Fruit fly (Drosophila melanogaster) whole organism, embryonic: ENCODE measurements around the gene CG2841.

Source experiments
- ATbp ChIP-seq: fragments of 200-800 bp; sonication (Bioruptor generic); optimal IDR thresholded peaks from 2 replicates; lab custom pipeline; 2017; ENCODE audit warnings: missing biosample characterization, mild to moderate bottlenecking, missing genetic modification characterization, missing genetic modification reagents
- Asciz ChIP-seq: fragments of 200-800 bp; sonication (Bioruptor generic); optimal IDR thresholded peaks from 2 replicates; lab custom pipeline; 2017; ENCODE audit warnings: missing biosample characterization, mild to moderate bottlenecking, missing genetic modification characterization, missing genetic modification reagents
- CG10147 ChIP-seq: fragments of 200-800 bp; sonication (Bioruptor generic); optimal IDR thresholded peaks from 2 replicates; lab custom pipeline; 2019; ENCODE audit warnings: missing biosample characterization, mild to moderate bottlenecking, missing genetic modification characterization, moderate library complexity
- CG10462 ChIP-seq: fragments of 200-800 bp; sonication (Bioruptor generic); optimal IDR thresholded peaks from 2 replicates; lab custom pipeline; 2016; ENCODE audit warnings: missing biosample characterization, missing genetic modification characterization
- CG11695 ChIP-seq: fragments of 200-800 bp; sonication (Bioruptor generic); IDR thresholded peaks from 3 replicates; pipeline ENCODE4 v1.3.6; 2022; ENCODE audit warnings: missing biosample characterization, missing genetic modification characterization
- CG12236 ChIP-seq: fragments of 200-800 bp; sonication (Bioruptor generic); optimal IDR thresholded peaks from 2 replicates; lab custom pipeline; 2016; ENCODE audit warnings: missing biosample characterization, missing genetic modification characterization
- CG12744 ChIP-seq: fragments of 200-800 bp; sonication (Bioruptor generic); optimal IDR thresholded peaks from 2 replicates; lab custom pipeline; 2016; ENCODE audit warnings: missing biosample characterization, missing genetic modification characterization
- CG13287 ChIP-seq: fragments of 200-800 bp; sonication (Bioruptor generic); IDR thresholded peaks from 2 replicates; pipeline ENCODE4 v1.3.6; 2022; ENCODE audit warnings: missing biosample characterization, missing genetic modification characterization; ENCODE audit not compliant: partially characterized antibody
- CG14050 ChIP-seq: fragments of 200-800 bp; sonication (Bioruptor generic); IDR thresholded peaks from 3 replicates; pipeline ENCODE4 v1.3.6; 2022; ENCODE audit warnings: missing biosample characterization, missing genetic modification characterization
- CG31441 ChIP-seq: fragments of 200-800 bp; sonication (Bioruptor generic); IDR thresholded peaks from 2 replicates; pipeline ENCODE4 v1.3.6; 2022; ENCODE audit warnings: missing biosample characterization, missing genetic modification characterization
- CG3163 ChIP-seq: fragments of 200-800 bp; sonication (Bioruptor generic); optimal IDR thresholded peaks from 3 replicates; lab custom pipeline; 2016; ENCODE audit warnings: missing biosample characterization, missing genetic modification characterization
- CG4404 ChIP-seq: fragments of 200-800 bp; sonication (Bioruptor generic); IDR thresholded peaks from 2 replicates; pipeline ENCODE4 v1.3.6; 2022; ENCODE audit warnings: missing biosample characterization, missing genetic modification characterization
- CG4617 ChIP-seq: fragments of 200-800 bp; sonication (Bioruptor generic); optimal IDR thresholded peaks from 3 replicates; lab custom pipeline; 2016; ENCODE audit warnings: missing biosample characterization, missing genetic modification characterization, borderline replicate concordance
- CG6765 ChIP-seq: fragments of 200-800 bp; sonication (Bioruptor generic); optimal IDR thresholded peaks from 3 replicates; lab custom pipeline; 2017; ENCODE audit warnings: missing biosample characterization, mild to moderate bottlenecking, missing genetic modification characterization
- CG6791 ChIP-seq: fragments of 200-800 bp; sonication (Bioruptor generic); IDR thresholded peaks from 3 replicates; pipeline ENCODE4 v1.3.6; 2022; ENCODE audit warnings: missing biosample characterization, missing genetic modification characterization; ENCODE audit not compliant: partially characterized antibody
- CG7271 ChIP-seq: fragments of 200-800 bp; sonication (Bioruptor generic); optimal IDR thresholded peaks from 2 replicates; lab custom pipeline; 2018; ENCODE audit warnings: missing biosample characterization, mild to moderate bottlenecking, missing genetic modification characterization, moderate library complexity
- CG7372 ChIP-seq: fragments of 200-800 bp; sonication (Bioruptor generic); IDR thresholded peaks from 2 replicates; pipeline ENCODE4 v1.3.6; 2022; ENCODE audit warnings: missing biosample characterization, missing genetic modification characterization
- CG7987 ChIP-seq: fragments of 200-800 bp; sonication (Bioruptor generic); optimal IDR thresholded peaks from 2 replicates; lab custom pipeline; 2018; ENCODE audit warnings: missing biosample characterization, mild to moderate bottlenecking, missing genetic modification characterization, moderate library complexity
- CHES-1-like ChIP-seq: fragments of 200-800 bp; sonication (Bioruptor generic); optimal IDR thresholded peaks from 2 replicates; lab custom pipeline; 2016; ENCODE audit warnings: missing biosample characterization, missing genetic modification characterization
- CrebB ChIP-seq: fragments of 200-800 bp; sonication (Bioruptor generic); optimal IDR thresholded peaks from 3 replicates; lab custom pipeline; 2018; ENCODE audit warnings: missing biosample characterization, mild to moderate bottlenecking, missing genetic modification characterization
- D19A ChIP-seq: fragments of 200-800 bp; optimal IDR thresholded peaks from 3 replicates; lab custom pipeline; 2019; ENCODE audit warnings: missing biosample characterization, mild to moderate bottlenecking, missing genetic modification characterization, moderate library complexity
- Dref ChIP-seq: fragments of 200-800 bp; sonication (Bioruptor generic); IDR thresholded peaks from 2 replicates; pipeline ENCODE4 v1.3.6; 2022; ENCODE audit warnings: missing biosample characterization, missing genetic modification characterization
- Drgx ChIP-seq: fragments of 200-800 bp; sonication (Bioruptor generic); IDR thresholded peaks from 2 replicates; pipeline ENCODE4 v1.3.6; 2022; ENCODE audit warnings: missing biosample characterization, missing genetic modification characterization
- Hey ChIP-seq: fragments of 200-800 bp; sonication (Bioruptor generic); optimal IDR thresholded peaks from 3 replicates; lab custom pipeline; 2018; ENCODE audit warnings: missing biosample characterization, mild to moderate bottlenecking, missing genetic modification characterization
- HmgZ ChIP-seq: fragments of 200-800 bp; sonication (Bioruptor generic); optimal IDR thresholded peaks from 2 replicates; lab custom pipeline; 2018; ENCODE audit warnings: missing biosample characterization, mild to moderate bottlenecking, missing genetic modification characterization
- Hmr ChIP-seq: fragments of 200-800 bp; sonication (Bioruptor generic); optimal IDR thresholded peaks from 3 replicates; lab custom pipeline; 2017; ENCODE audit warnings: mild to moderate bottlenecking, missing biosample characterization, missing genetic modification reagents, missing genetic modification characterization
- Lim3 ChIP-seq: fragments of 200-800 bp; sonication (Bioruptor generic); IDR thresholded peaks from 2 replicates; pipeline ENCODE4 v1.3.6; 2022; ENCODE audit warnings: missing biosample characterization, missing genetic modification characterization
- Max ChIP-seq: fragments of 200-800 bp; sonication (Bioruptor generic); optimal IDR thresholded peaks from 2 replicates; lab custom pipeline; 2016; ENCODE audit warnings: missing biosample characterization, mild to moderate bottlenecking, missing genetic modification characterization
- NFAT ChIP-seq: fragments of 200-800 bp; sonication (Bioruptor generic); IDR thresholded peaks from 2 replicates; pipeline ENCODE4 v1.3.6; 2022; ENCODE audit warnings: missing biosample characterization, missing genetic modification characterization
- NfI ChIP-seq: fragments of 200-800 bp; sonication (Bioruptor generic); optimal IDR thresholded peaks from 3 replicates; lab custom pipeline; 2018; ENCODE audit warnings: missing biosample characterization, mild to moderate bottlenecking, missing genetic modification characterization, moderate library complexity
- Oaz ChIP-seq: fragments of 200-800 bp; sonication (Bioruptor generic); IDR thresholded peaks from 2 replicates; pipeline ENCODE4 v1.3.6; 2022; ENCODE audit warnings: missing biosample characterization, missing genetic modification characterization
- Rfx ChIP-seq: fragments of 200-800 bp; sonication (Bioruptor generic); IDR thresholded peaks from 2 replicates; pipeline ENCODE4 v1.3.6; 2022; ENCODE audit warnings: missing biosample characterization, missing genetic modification characterization
- Scr ChIP-seq: fragments of 200-800 bp; sonication (Bioruptor generic); IDR thresholded peaks from 2 replicates; pipeline ENCODE4 v1.3.6; 2022; ENCODE audit warnings: missing biosample characterization, missing genetic modification characterization; ENCODE audit not compliant: partially characterized antibody
- Xbp1 ChIP-seq: fragments of 200-800 bp; sonication (Bioruptor generic); optimal IDR thresholded peaks from 3 replicates; lab custom pipeline; 2016; ENCODE audit warnings: missing biosample characterization, mild to moderate bottlenecking, missing genetic modification characterization
- al ChIP-seq: fragments of 200-800 bp; sonication (Bioruptor generic); IDR thresholded peaks from 2 replicates; pipeline ENCODE4 v1.3.6; 2022; ENCODE audit warnings: missing biosample characterization, missing genetic modification characterization
- btn ChIP-seq: fragments of 200-800 bp; sonication (Bioruptor generic); optimal IDR thresholded peaks from 2 replicates; lab custom pipeline; 2016; ENCODE audit warnings: missing biosample characterization, missing genetic modification characterization
- da ChIP-seq: fragments of 200-800 bp; sonication (Bioruptor generic); optimal IDR thresholded peaks from 2 replicates; lab custom pipeline; 2016; ENCODE audit warnings: missing biosample characterization, missing genetic modification characterization
- ewg ChIP-seq: fragments of 200-800 bp; sonication (Bioruptor generic); optimal IDR thresholded peaks from 3 replicates; lab custom pipeline; 2017; ENCODE audit warnings: mild to moderate bottlenecking, missing biosample characterization, missing genetic modification reagents, missing genetic modification characterization
- exex ChIP-seq: fragments of 200-800 bp; sonication (Bioruptor generic); optimal IDR thresholded peaks from 4 replicates; lab custom pipeline; 2018; ENCODE audit warnings: missing biosample characterization, mild to moderate bottlenecking, missing genetic modification characterization, moderate library complexity
- fd3F ChIP-seq: fragments of 200-800 bp; sonication (Bioruptor generic); optimal IDR thresholded peaks from 2 replicates; lab custom pipeline; 2018; ENCODE audit warnings: missing biosample characterization, mild to moderate bottlenecking, missing genetic modification characterization, moderate library complexity
- hbn ChIP-seq: fragments of 200-800 bp; sonication (Bioruptor generic); IDR thresholded peaks from 2 replicates; pipeline ENCODE4 v1.3.6; 2022; ENCODE audit warnings: missing biosample characterization, missing genetic modification characterization; ENCODE audit not compliant: partially characterized antibody
- hth ChIP-seq: fragments of >200 bp; optimal IDR thresholded peaks from 2 replicates; lab custom pipeline; 2017; ENCODE audit warnings: inconsistent platforms
- mirr ChIP-seq: fragments of 200-800 bp; sonication (Bioruptor generic); optimal IDR thresholded peaks from 3 replicates; lab custom pipeline; 2018; ENCODE audit warnings: missing biosample characterization, mild to moderate bottlenecking, missing genetic modification characterization
- pnt ChIP-seq: fragments of 200-800 bp; sonication (Bioruptor generic); optimal IDR thresholded peaks from 3 replicates; lab custom pipeline; 2016; ENCODE audit warnings: missing biosample characterization, missing genetic modification characterization
- ranshi ChIP-seq: fragments of 200-800 bp; sonication (Bioruptor generic); IDR thresholded peaks from 2 replicates; pipeline ENCODE4 v1.3.6; 2022; ENCODE audit warnings: missing biosample characterization, missing genetic modification characterization
- shn ChIP-seq: fragments of 200-800 bp; sonication (Bioruptor generic); optimal IDR thresholded peaks from 3 replicates; lab custom pipeline; 2016; ENCODE audit warnings: missing biosample characterization, missing genetic modification characterization
- sima ChIP-seq: fragments of 200-800 bp; sonication (Bioruptor generic); optimal IDR thresholded peaks from 2 replicates; lab custom pipeline; 2016; ENCODE audit warnings: missing biosample characterization, missing genetic modification characterization
- tin ChIP-seq: fragments of 200-800 bp; sonication (Bioruptor generic); optimal IDR thresholded peaks from 3 replicates; lab custom pipeline; 2016; ENCODE audit warnings: missing biosample characterization, missing genetic modification characterization
- tio ChIP-seq: fragments of 200-800 bp; sonication (Bioruptor generic); optimal IDR thresholded peaks from 2 replicates; lab custom pipeline; 2017; ENCODE audit warnings: missing biosample characterization, missing genetic modification characterization, inconsistent platforms

The CG2841 gene

DNA sequence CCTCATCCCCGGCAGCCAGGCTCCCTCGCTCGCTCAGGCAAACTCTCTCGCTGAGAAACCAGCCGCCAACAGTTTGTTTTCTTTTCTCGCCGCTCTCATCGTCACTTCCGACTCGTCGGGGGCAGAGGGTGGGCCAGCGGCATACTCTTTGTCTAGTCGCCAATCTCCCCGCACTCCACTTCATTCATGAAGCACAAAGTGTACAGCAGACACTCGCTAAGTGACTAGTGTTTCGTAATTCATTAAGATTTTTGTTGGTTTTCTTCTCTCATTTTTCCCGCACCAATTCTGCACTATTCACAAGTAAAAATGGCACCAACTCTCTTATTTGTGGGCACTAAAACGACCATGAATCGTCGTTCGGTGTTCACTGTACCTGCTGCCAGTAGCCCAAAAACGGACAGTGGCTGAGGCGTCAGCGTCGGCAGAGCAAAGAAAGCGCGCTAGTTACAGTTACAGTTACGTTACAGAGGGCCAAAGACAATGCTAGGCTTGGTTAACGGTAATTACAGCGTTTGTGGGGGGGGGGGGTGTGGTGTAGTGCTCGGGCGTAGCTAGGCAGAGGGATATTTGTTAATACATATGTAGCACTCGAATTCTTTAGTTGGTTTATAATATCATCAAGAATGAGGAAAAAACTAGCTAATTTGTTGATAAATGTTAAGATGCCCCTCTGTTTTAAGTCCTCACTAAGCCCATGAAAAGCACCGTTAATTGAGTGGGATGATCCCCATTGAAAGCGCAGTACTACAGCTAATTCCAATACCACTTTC lies 68.5 kb downstream of the CG2841 start (continued):
- TF ChIP-seq CG4617 (GFP tag; lab: Kevin White, UChicago), result peak; percentile 99
- TF ChIP-seq Rfx (GFP tag; lab: Robert Waterston, UW), result peak; percentile 99
- peak; percentile 99 for TF ChIP-seq Asciz (GFP tag; lab: Kevin White, UChicago)
- peak; percentile 95 for TF ChIP-seq Oaz (GFP tag; lab: Robert Waterston, UW)
- TF ChIP-seq CG6791 (GFP tag; lab: Robert Waterston, UW), result no peak
- TF ChIP-seq CG14050 (GFP tag; lab: Robert Waterston, UW), result peak; percentile 98
- TF ChIP-seq al (GFP tag; lab: Robert Waterston, UW), result peak; percentile 92
- TF ChIP-seq D19A (tag; lab: Kevin White, UChicago), result peak; percentile 96
- peak; percentile 98 for TF ChIP-seq btn (GFP tag; lab: Kevin White, UChicago)
- peak; percentile 94 for TF ChIP-seq Hey (tag; lab: Kevin White, UChicago)
- peak; percentile 97 for TF ChIP-seq CG12744 (GFP tag; lab: Kevin White, UChicago)
- peak; percentile 97 for TF ChIP-seq CG4404 (GFP tag; lab: Robert Waterston, UW)
- peak; percentile 96 for TF ChIP-seq sima (GFP tag; lab: Kevin White, UChicago)
- TF ChIP-seq CG12236 (GFP tag; lab: Kevin White, UChicago), result peak; percentile 98
- peak; percentile 99 for TF ChIP-seq CHES-1-like (GFP tag; lab: Kevin White, UChicago)
- peak; percentile 97 for TF ChIP-seq CG10462 (GFP tag; lab: Kevin White, UChicago)
- TF ChIP-seq Dref (GFP tag; lab: Robert Waterston, UW), result peak; percentile 41; the same call in 1 of the 2 replicates
- TF ChIP-seq tin (GFP tag; lab: Kevin White, UChicago), result peak; percentile 99
- TF ChIP-seq ATbp (GFP tag; lab: Kevin White, UChicago), result peak; percentile 99
- peak; percentile 95 for TF ChIP-seq CG7987 (GFP tag; lab: Kevin White, UChicago)
- TF ChIP-seq tio (GFP tag; lab: Kevin White, UChicago), result peak; percentile 97
- no peak for TF ChIP-seq hth (lab: Kevin White, UChicago)
- TF ChIP-seq shn (GFP tag; lab: Kevin White, UChicago), result peak; percentile 98
- TF ChIP-seq ewg (GFP tag; lab: Kevin White, UChicago), result peak; percentile 98
- TF ChIP-seq Hmr (GFP tag; lab: Kevin White, UChicago), result peak; percentile 98
- TF ChIP-seq CG13287, result peak; percentile 13; the same call in 1 of the 2 replicates
- peak; percentile 97 for TF ChIP-seq CG11695
- TF ChIP-seq HmgZ (tag; lab: Kevin White, UChicago), result peak; percentile 99
- TF ChIP-seq Lim3 (GFP tag; lab: Robert Waterston, UW), result peak; percentile 96
- peak; percentile 97 for TF ChIP-seq CG10147 (GFP tag; lab: Kevin White, UChicago)
- peak; percentile 98 for TF ChIP-seq da (GFP tag; lab: Kevin White, UChicago)
- peak; percentile 95 for TF ChIP-seq CG6765
- TF ChIP-seq mirr (GFP tag; lab: Kevin White, UChicago), result peak; percentile 90
- TF ChIP-seq fd3F (GFP tag; lab: Kevin White, UChicago), result peak; percentile 96
- TF ChIP-seq NfI (GFP tag; lab: Kevin White, UChicago), result peak; percentile 99
- no peak for TF ChIP-seq Scr (GFP tag; lab: Robert Waterston, UW)
- TF ChIP-seq pnt (GFP tag; lab: Kevin White, UChicago), result peak; percentile 99
- TF ChIP-seq exex (tag; lab: Kevin White, UChicago), result peak; percentile 89
- peak; percentile 98 for TF ChIP-seq CrebB (tag; lab: Kevin White, UChicago)
- peak; percentile 95 for TF ChIP-seq CG3163 (GFP tag; lab: Kevin White, UChicago)
- peak; percentile 97 for TF ChIP-seq CG7372 (GFP tag; lab: Robert Waterston, UW)
- TF ChIP-seq Xbp1, result peak; percentile 99
- TF ChIP-seq hbn (GFP tag; lab: Robert Waterston, UW), result no peak
- TF ChIP-seq CG7271 (tag; lab: Kevin White, UChicago), result peak; percentile 85
- peak; percentile 98 for TF ChIP-seq Max (GFP tag; lab: Kevin White, UChicago)
- TF ChIP-seq Drgx, result peak; percentile 97
- peak; percentile 99 for TF ChIP-seq ranshi (GFP tag; lab: Robert Waterston, UW)
- peak; percentile 98 for TF ChIP-seq CG31441 (GFP tag; lab: Robert Waterston, UW)
- TF ChIP-seq NFAT (GFP tag; lab: Robert Waterston, UW), result peak; percentile 97
